Worm (Caenorhabditis elegans): Measurements from ENCODE around the gene sams-1.
A peak's percentile ranks its signal among the peaks of the same experiment; 100 is the strongest.

Gene sams-1

ce11 chrX:12017908-12018479 lies 52.2 kb downstream of the sams-1 start, which contains the start of the genes nmat-1 and ucr-2.1:
Gene nmat-1, minus strand, starts transcription at chrX:12018043.
Gene ucr-2.1, plus strand, starts transcription at chrX:12018429.
- peak; percentile 37 for TF ChIP-seq nfya-1 (tag; optimal IDR thresholded peaks at IDR 0.05)
- no peak for TF ChIP-seq pag-3 (tag; optimal IDR thresholded peaks at IDR 0.05; ENCODE audit: borderline replicate concordance)
- TF ChIP-seq ttx-3 (tag; optimal IDR thresholded peaks at IDR 0.05): no peak
- TF ChIP-seq sox-4 (tag; optimal IDR thresholded peaks at IDR 0.05): no peak
- peak; percentile 12 for TF ChIP-seq ceh-34 (tag; optimal IDR thresholded peaks at IDR 0.05)
- no peak for TF ChIP-seq ceh-18 (tag; optimal IDR thresholded peaks at IDR 0.05)
- no peak for TF ChIP-seq ceh-6 (GFP tag; optimal IDR thresholded peaks at IDR 0.05)
- peak; percentile 11 for TF ChIP-seq pha-2 (tag; optimal IDR thresholded peaks at IDR 0.05)
- TF ChIP-seq K09A11.1 (tag; optimal IDR thresholded peaks at IDR 0.05; ENCODE audit: insufficient read depth): no peak
- no peak for TF ChIP-seq ama-1 (optimal IDR thresholded peaks at IDR 0.05)
- TF ChIP-seq C38D4.7 (GFP tag; optimal IDR thresholded peaks at IDR 0.05): no peak
- TF ChIP-seq nhr-232 (tag; optimal IDR thresholded peaks at IDR 0.05): no peak
- TF ChIP-seq unc-55 (GFP tag; optimal IDR thresholded peaks at IDR 0.05): peak; percentile 45
- no peak for TF ChIP-seq hlh-8 (tag; optimal IDR thresholded peaks at IDR 0.05)
- TF ChIP-seq lim-6 (tag; optimal IDR thresholded peaks at IDR 0.05): no peak
- TF ChIP-seq odd-2 (tag; optimal IDR thresholded peaks at IDR 0.05): no peak
- TF ChIP-seq pha-4 (tag; optimal IDR thresholded peaks at IDR 0.05): no peak
- no peak for TF ChIP-seq ceh-19 (GFP tag; optimal IDR thresholded peaks at IDR 0.05)
- no peak for TF ChIP-seq elt-4 (tag; optimal IDR thresholded peaks at IDR 0.05)
- peak; percentile 54 for TF ChIP-seq tbx-2 (tag; optimal IDR thresholded peaks at IDR 0.05)
- TF ChIP-seq T23F11.4 (GFP tag; optimal IDR thresholded peaks at IDR 0.05): no peak
- TF ChIP-seq ceh-2 (tag; optimal IDR thresholded peaks at IDR 0.05): no peak
- TF ChIP-seq ceh-31 (tag; optimal IDR thresholded peaks at IDR 0.05): peak; percentile 74
- TF ChIP-seq ets-4 (tag; optimal IDR thresholded peaks at IDR 0.05): peak; percentile 46
- no peak for TF ChIP-seq Y22D7AL.16 (tag; optimal IDR thresholded peaks at IDR 0.05)
- TF ChIP-seq tbx-7 (tag; optimal IDR thresholded peaks at IDR 0.05): no peak
- peak; percentile 66 for TF ChIP-seq hlh-30 (tag; optimal IDR thresholded peaks at IDR 0.05; ENCODE audit: insufficient read depth)
- TF ChIP-seq syd-9 (tag; optimal IDR thresholded peaks at IDR 0.05): no peak
- TF ChIP-seq pat-9 (tag; optimal IDR thresholded peaks at IDR 0.05): no peak
- no peak for TF ChIP-seq che-1 (tag; optimal IDR thresholded peaks at IDR 0.05)
- peak; percentile 35 for TF ChIP-seq rnt-1 (tag; optimal IDR thresholded peaks at IDR 0.05)
- TF ChIP-seq zip-5 (tag; optimal IDR thresholded peaks at IDR 0.05): no peak
- no peak for TF ChIP-seq hlh-6 (tag; optimal IDR thresholded peaks at IDR 0.05)
- no peak for TF ChIP-seq mec-3 (tag; optimal IDR thresholded peaks at IDR 0.05; ENCODE audit: borderline replicate concordance)
- TF ChIP-seq sdc-2 (tag; optimal IDR thresholded peaks at IDR 0.05): peak; percentile 33
- no peak for TF ChIP-seq ceh-24 (tag; optimal IDR thresholded peaks at IDR 0.05)
- TF ChIP-seq pros-1 (tag; optimal IDR thresholded peaks at IDR 0.05): no peak
- TF ChIP-seq unc-86 (tag; optimal IDR thresholded peaks at IDR 0.05): no peak
- no peak for TF ChIP-seq nhr-11 (tag; optimal IDR thresholded peaks at IDR 0.05)
- no peak for TF ChIP-seq ceh-45 (GFP tag; IDR thresholded peaks at IDR 0.05)
- TF ChIP-seq fkh-10 (GFP tag; optimal IDR thresholded peaks at IDR 0.05): no peak
- TF ChIP-seq gmeb-2 (tag; optimal IDR thresholded peaks at IDR 0.05): no peak
- TF ChIP-seq C08G9.2 (tag; optimal IDR thresholded peaks at IDR 0.05): peak; percentile 64
- TF ChIP-seq F13H6.1 (tag; optimal IDR thresholded peaks at IDR 0.05): no peak
- TF ChIP-seq sox-2 (GFP tag; IDR thresholded peaks at IDR 0.05): no peak
- no peak for TF ChIP-seq hlh-15 (tag; optimal IDR thresholded peaks at IDR 0.05)
- TF ChIP-seq ceh-9 (tag; optimal IDR thresholded peaks at IDR 0.05): no peak
- TF ChIP-seq fax-1 (tag; optimal IDR thresholded peaks at IDR 0.05): no peak
- peak; percentile 9 for TF ChIP-seq ztf-16 (tag; optimal IDR thresholded peaks at IDR 0.05)
- TF ChIP-seq npax-4 (tag; optimal IDR thresholded peaks at IDR 0.05): no peak
- TF ChIP-seq elt-2 (tag; optimal IDR thresholded peaks at IDR 0.05): peak; percentile 31
- TF ChIP-seq fkh-6 (tag; optimal IDR thresholded peaks at IDR 0.05): no peak
- TF ChIP-seq ref-2 (tag; optimal IDR thresholded peaks at IDR 0.05): peak; percentile 98

Data from whole organism, late embryonic.